Comparison of ENCODE assay signal across 3 worm cellular contexts in genomic region chrIII:5227831-5228467, ce11.
TF ChIP-seq lines count a peak whose summit lies in the region.

Gene C34E10.12 (minus strand): TSS chrIII:5227881.
Gene C34E10.10 (minus strand): TSS chrIII:5227884.
Gene atp-2 (plus strand): TSS chrIII:5228417.

TF ChIP-seq in whole organism, L1 larva, 84 proteins besides CTCF, POLR2A, EP300 and RAD21 (continued from another document and continues in another):
- peak; percentile 73 for TF ChIP-seq jun-1 (tag; optimal IDR thresholded peaks at IDR 0.05; lab: Kevin White, UChicago)
- peak; percentile 52; the same call in 1 of the 2 replicates for TF ChIP-seq grh-1 (GFP tag; IDR thresholded peaks at IDR 0.05; lab: Robert Waterston, UW)
- TF ChIP-seq snu-23 (GFP tag; optimal IDR thresholded peaks at IDR 0.05; lab: Kevin White, UChicago) = peak; percentile 95
- no peak for TF ChIP-seq elt-2 (tag; optimal IDR thresholded peaks at IDR 0.05; lab: Kevin White, UChicago)
- TF ChIP-seq nhr-71 (tag; optimal IDR thresholded peaks at IDR 0.05; lab: Kevin White, UChicago) = peak; percentile 93
- peak; percentile 40 for TF ChIP-seq zip-4 (GFP tag; optimal IDR thresholded peaks at IDR 0.05; lab: Kevin White, UChicago)
- peak; percentile 90 to 94 for TF ChIP-seq lsy-2 (tag; optimal IDR thresholded peaks at IDR 0.05; lab: Kevin White, UChicago)
- no peak for TF ChIP-seq nhr-28 (tag; optimal IDR thresholded peaks at IDR 0.05; lab: Kevin White, UChicago)
- peak; percentile 80 for TF ChIP-seq lir-3 (tag; optimal IDR thresholded peaks at IDR 0.05; lab: Kevin White, UChicago; ENCODE audit: poor library complexity)
- TF ChIP-seq C16A3.4 (tag; optimal IDR thresholded peaks at IDR 0.05; lab: Kevin White, UChicago) = peak; percentile 97
- TF ChIP-seq mep-1 (tag; optimal IDR thresholded peaks at IDR 0.05; lab: Kevin White, UChicago) = peak; percentile 83
- no peak for TF ChIP-seq zag-1 (tag; optimal IDR thresholded peaks at IDR 0.05; lab: Kevin White, UChicago)
- peak; percentile 46 for TF ChIP-seq snpc-4 (tag; optimal IDR thresholded peaks at IDR 0.05; lab: Kevin White, UChicago)
- peak; percentile 72 for TF ChIP-seq dsc-1 (tag; optimal IDR thresholded peaks at IDR 0.05; lab: Kevin White, UChicago)
- TF ChIP-seq sptf-1 (tag; optimal IDR thresholded peaks at IDR 0.05; lab: Kevin White, UChicago) = no peak
- TF ChIP-seq vab-15 (tag; optimal IDR thresholded peaks at IDR 0.05; lab: Kevin White, UChicago) = no peak
- no peak for TF ChIP-seq unc-62 (GFP tag; optimal IDR thresholded peaks at IDR 0.05; lab: Kevin White, UChicago)
- no peak for TF ChIP-seq nhr-84 (tag; optimal IDR thresholded peaks at IDR 0.05; lab: Kevin White, UChicago)
- TF ChIP-seq lin-15B (tag; optimal IDR thresholded peaks at IDR 0.05; lab: Kevin White, UChicago) = peak; percentile 88
- peak; percentile 85 for TF ChIP-seq fkh-8 (tag; optimal IDR thresholded peaks at IDR 0.05; lab: Kevin White, UChicago)
- TF ChIP-seq nhr-90 (tag; optimal IDR thresholded peaks at IDR 0.05; lab: Kevin White, UChicago; ENCODE audit: poor library complexity) = peak; percentile 85
- peak; percentile 67 for TF ChIP-seq nhr-237 (tag; optimal IDR thresholded peaks at IDR 0.05; lab: Kevin White, UChicago)
- TF ChIP-seq unc-86 (tag; optimal IDR thresholded peaks at IDR 0.05; lab: Kevin White, UChicago) = peak; percentile 84
- TF ChIP-seq ceh-82 (tag; optimal IDR thresholded peaks at IDR 0.05; lab: Kevin White, UChicago) = peak; percentile 70 to 95 (median 73)
- TF ChIP-seq nhr-77 (tag; optimal IDR thresholded peaks at IDR 0.05; lab: Kevin White, UChicago) = peak; percentile 82
- TF ChIP-seq ceh-88 (GFP tag; IDR thresholded peaks at IDR 0.05; lab: Robert Waterston, UW) = peak; percentile 48
- TF ChIP-seq C04F5.9 (tag; optimal IDR thresholded peaks at IDR 0.05; lab: Kevin White, UChicago) = peak; percentile 61
- no peak for TF ChIP-seq unc-98 (GFP tag; IDR thresholded peaks at IDR 0.05; lab: Robert Waterston, UW)
- TF ChIP-seq nhr-76 (tag; optimal IDR thresholded peaks at IDR 0.05; lab: Kevin White, UChicago) = no peak
- no peak for TF ChIP-seq egl-27 (tag; optimal IDR thresholded peaks at IDR 0.05; lab: Kevin White, UChicago)
- TF ChIP-seq aha-1 (tag; optimal IDR thresholded peaks at IDR 0.05; lab: Kevin White, UChicago) = peak; percentile 59
- peak; percentile 38; the same call in 1 of the 2 replicates for TF ChIP-seq mab-9 (GFP tag; IDR thresholded peaks at IDR 0.05; lab: Robert Waterston, UW)
- peak; percentile 63 for TF ChIP-seq pax-3 (tag; optimal IDR thresholded peaks at IDR 0.05; lab: Kevin White, UChicago)
- TF ChIP-seq ces-1 (GFP tag; optimal IDR thresholded peaks at IDR 0.05; lab: Kevin White, UChicago) = no peak
- peak; percentile 81 for TF ChIP-seq hpl-2 (GFP tag; optimal IDR thresholded peaks at IDR 0.05; lab: Kevin White, UChicago)
- peak; percentile 89 for TF ChIP-seq nhr-47 (tag; optimal IDR thresholded peaks at IDR 0.05; lab: Kevin White, UChicago)
- TF ChIP-seq aly-2 (tag; optimal IDR thresholded peaks at IDR 0.05; lab: Kevin White, UChicago) = peak; percentile 70
- TF ChIP-seq unc-130 (tag; optimal IDR thresholded peaks at IDR 0.05; lab: Kevin White, UChicago) = peak; percentile 87
- peak; percentile 65 for TF ChIP-seq fos-1 (tag; optimal IDR thresholded peaks at IDR 0.05; lab: Kevin White, UChicago)
- peak; percentile 99 for TF ChIP-seq C34B4.2 (tag; optimal IDR thresholded peaks at IDR 0.05; lab: Kevin White, UChicago)
- no peak for TF ChIP-seq unc-30 (tag; optimal IDR thresholded peaks at IDR 0.05; lab: Kevin White, UChicago)
- TF ChIP-seq mdl-1 (tag; optimal IDR thresholded peaks at IDR 0.05; lab: Kevin White, UChicago) = peak in 1 of 2 experiments; percentile 66
- TF ChIP-seq dpl-1 (GFP tag; optimal IDR thresholded peaks at IDR 0.05; lab: Kevin White, UChicago) = peak; percentile 79 to 85 (median 82)
- no peak for TF ChIP-seq nhr-12 (tag; optimal IDR thresholded peaks at IDR 0.05; lab: Kevin White, UChicago)

TF ChIP-seq in whole organism, L3 larva, 47 proteins besides CTCF, POLR2A, EP300 and RAD21 (continued from another document):
- TF ChIP-seq egl-5 (tag; optimal IDR thresholded peaks at IDR 0.05; lab: Kevin White, UChicago) (peak; percentile 88), nhr-11 (tag; optimal IDR thresholded peaks at IDR 0.05; lab: Kevin White, UChicago) (peak; percentile 30), elt-2 (tag; optimal IDR thresholded peaks at IDR 0.05; lab: Kevin White, UChicago) (peak; percentile 62), skn-1 (tag; optimal IDR thresholded peaks at IDR 0.05; lab: Kevin White, UChicago) (peak; percentile 57), nhr-43 (tag; optimal IDR thresholded peaks at IDR 0.05; lab: Kevin White, UChicago; ENCODE audit: poor library complexity, severe bottlenecking) (peak; percentile 80), ztf-4 (tag; optimal IDR thresholded peaks at IDR 0.05; lab: Kevin White, UChicago) (peak; percentile 25), daf-12 (tag; optimal IDR thresholded peaks at IDR 0.05; lab: Kevin White, UChicago) (no peak), fos-1 (tag; optimal IDR thresholded peaks at IDR 0.05; lab: Kevin White, UChicago) (no peak), nhr-28 (tag; optimal IDR thresholded peaks at IDR 0.05; lab: Kevin White, UChicago) (no peak), tbx-2 (tag; optimal IDR thresholded peaks at IDR 0.05; lab: Kevin White, UChicago) (peak; percentile 29), fkh-10 (GFP tag; optimal IDR thresholded peaks at IDR 0.05; lab: Kevin White, UChicago) (peak; percentile 33), nhr-23 (tag; optimal IDR thresholded peaks at IDR 0.05; lab: Kevin White, UChicago) (peak; percentile 92), ceh-9 (tag; optimal IDR thresholded peaks at IDR 0.05; lab: Kevin White, UChicago) (no peak), lin-15B (tag; optimal IDR thresholded peaks at IDR 0.05; lab: Kevin White, UChicago) (peak; percentile 95), ztf-11 (tag; optimal IDR thresholded peaks at IDR 0.05; lab: Kevin White, UChicago) (no peak), nhr-25 (tag; optimal IDR thresholded peaks at IDR 0.05; lab: Kevin White, UChicago) (peak; percentile 78), ZK546.5 (tag; optimal IDR thresholded peaks at IDR 0.05; lab: Kevin White, UChicago) (no peak), R02D3.7 (tag; optimal IDR thresholded peaks at IDR 0.05; lab: Kevin White, UChicago) (peak; percentile 50), snpc-4 (tag; optimal IDR thresholded peaks at IDR 0.05; lab: Kevin White, UChicago) (peak; percentile 40), fkh-2 (tag; optimal IDR thresholded peaks at IDR 0.05; lab: Kevin White, UChicago) (no peak), hmg-11 (tag; optimal IDR thresholded peaks at IDR 0.05; lab: Kevin White, UChicago) (peak; percentile 91), nhr-67 (tag; optimal IDR thresholded peaks at IDR 0.05; lab: Kevin White, UChicago) (no peak), elt-3 (tag; optimal IDR thresholded peaks at IDR 0.05; lab: Kevin White, UChicago) (no peak), nhr-237 (tag; optimal IDR thresholded peaks at IDR 0.05; lab: Kevin White, UChicago) (no peak), nhr-12 (tag; optimal IDR thresholded peaks at IDR 0.05; lab: Kevin White, UChicago) (no peak), elt-1 (tag; optimal IDR thresholded peaks at IDR 0.05; lab: Kevin White, UChicago) (no peak), unc-62 (GFP tag; optimal IDR thresholded peaks at IDR 0.05; lab: Kevin White, UChicago) (no peak)

TF ChIP-seq in whole organism, young adult, 124 proteins besides CTCF, POLR2A, EP300 and RAD21 (continued from another document and continues in another):
- TF ChIP-seq zim-3 (tag; optimal IDR thresholded peaks at IDR 0.05; lab: Kevin White, UChicago) (no peak), let-607 (tag; optimal IDR thresholded peaks at IDR 0.05; lab: Kevin White, UChicago) (no peak), sptf-2 (GFP tag; optimal IDR thresholded peaks at IDR 0.05; lab: Kevin White, UChicago) (no peak), athp-1 (tag; optimal IDR thresholded peaks at IDR 0.05; lab: Kevin White, UChicago) (no peak), T26A5.8 (tag; optimal IDR thresholded peaks at IDR 0.05; lab: Kevin White, UChicago) (no peak), nhr-120 (GFP tag; IDR thresholded peaks at IDR 0.05; lab: Robert Waterston, UW) (no peak), sea-2 (GFP tag; IDR thresholded peaks at IDR 0.05; lab: Robert Waterston, UW) (no peak), ets-4 (GFP tag; optimal IDR thresholded peaks at IDR 0.05; lab: Kevin White, UChicago) (no peak), dox-1 (GFP tag; IDR thresholded peaks at IDR 0.05; lab: Robert Waterston, UW) (peak; percentile 56), hsf-1 (GFP tag; IDR thresholded peaks at IDR 0.05; lab: Robert Waterston, UW) (no peak), hlh-12 (tag; optimal IDR thresholded peaks at IDR 0.05; lab: Kevin White, UChicago) (no peak), hlh-26 (GFP tag; conservative IDR thresholded peaks at IDR 0.05; lab: Robert Waterston, UW) (no peak), snpc-1.3 (tag; optimal IDR thresholded peaks at IDR 0.05; lab: Kevin White, UChicago; ENCODE audit: insufficient read depth) (peak; percentile 62), egl-18 (GFP tag; IDR thresholded peaks at IDR 0.05; lab: Robert Waterston, UW) (no peak), nfya-1 (tag; optimal IDR thresholded peaks at IDR 0.05; lab: Kevin White, UChicago; ENCODE audit: borderline replicate concordance, insufficient read depth) (no peak), mes-4 (tag; optimal IDR thresholded peaks at IDR 0.05; lab: Kevin White, UChicago) (no peak), mxl-1 (tag; optimal IDR thresholded peaks at IDR 0.05; lab: Kevin White, UChicago) (no peak), ztf-26 (tag; optimal IDR thresholded peaks at IDR 0.05; lab: Kevin White, UChicago) (peak; percentile 19), ceh-40 (GFP tag; IDR thresholded peaks at IDR 0.05; lab: Robert Waterston, UW) (no peak), tbx-9 (tag; optimal IDR thresholded peaks at IDR 0.05; lab: Kevin White, UChicago; ENCODE audit: borderline replicate concordance) (no peak), F55B11.4 (tag; optimal IDR thresholded peaks at IDR 0.05; lab: Kevin White, UChicago; ENCODE audit: borderline replicate concordance, insufficient read depth) (no peak), madf-6 (GFP tag; IDR thresholded peaks at IDR 0.05; lab: Robert Waterston, UW) (peak; percentile 72), Y95B8A.8 (GFP tag; IDR thresholded peaks at IDR 0.05; lab: Robert Waterston, UW) (no peak), rpc-1 (optimal IDR thresholded peaks at IDR 0.05; lab: Kevin White, UChicago) (peak; percentile 25), rpc-1 (tag; optimal IDR thresholded peaks at IDR 0.05; lab: Kevin White, UChicago) (no peak), madf-3 (GFP tag; IDR thresholded peaks at IDR 0.05; lab: Robert Waterston, UW) (no peak), aptf-3 (GFP tag; IDR thresholded peaks at IDR 0.05; lab: Robert Waterston, UW) (no peak), repo-1 (tag; optimal IDR thresholded peaks at IDR 0.05; lab: Kevin White, UChicago) (no peak), Y53G8AR.9 (GFP tag; conservative IDR thresholded peaks at IDR 0.05; lab: Robert Waterston, UW) (0 out of 2 replicates have a peak, but pooled peaks have one; percentile 34), T07F8.4 (tag; optimal IDR thresholded peaks at IDR 0.05; lab: Kevin White, UChicago) (no peak), Y56A3A.18 (GFP tag; IDR thresholded peaks at IDR 0.05; lab: Robert Waterston, UW) (no peak), bed-1 (GFP tag; IDR thresholded peaks at IDR 0.05; lab: Robert Waterston, UW) (no peak), F10E7.11 (tag; optimal IDR thresholded peaks at IDR 0.05; lab: Kevin White, UChicago) (no peak), C17E4.6 (GFP tag; IDR thresholded peaks at IDR 0.05; lab: Robert Waterston, UW) (no peak), mel-28 (tag; optimal IDR thresholded peaks at IDR 0.05; lab: Kevin White, UChicago; ENCODE audit: borderline replicate concordance) (no peak), ama-1 (optimal IDR thresholded peaks at IDR 0.05; lab: Kevin White, UChicago) (no peak), ama-1 (GFP tag; optimal IDR thresholded peaks at IDR 0.05; lab: Kevin White, UChicago) (no peak), nhr-179 (tag; optimal IDR thresholded peaks at IDR 0.05; lab: Kevin White, UChicago) (no peak), ztf-28 (GFP tag; IDR thresholded peaks at IDR 0.05; lab: Robert Waterston, UW) (no peak), pha-4 (tag; optimal IDR thresholded peaks at IDR 0.05; lab: Kevin White, UChicago) (peak; percentile 11), chd-7 (tag; optimal IDR thresholded peaks at IDR 0.05; lab: Kevin White, UChicago) (no peak), D2030.7 (GFP tag; IDR thresholded peaks at IDR 0.05; lab: Robert Waterston, UW) (no peak; the same call in 1 of the 2 replicates), nhr-90 (tag; optimal IDR thresholded peaks at IDR 0.05; lab: Kevin White, UChicago) (no peak), F57C9.4 (tag; optimal IDR thresholded peaks at IDR 0.05; lab: Kevin White, UChicago) (no peak), unc-130 (GFP tag; optimal IDR thresholded peaks at IDR 0.05; lab: Kevin White, UChicago) (peak; percentile 23), lsl-1 (GFP tag; optimal IDR thresholded peaks at IDR 0.05; lab: Kevin White, UChicago) (peak; percentile 47), F52B5.7 (tag; optimal IDR thresholded peaks at IDR 0.05; lab: Kevin White, UChicago) (no peak), ztf-25 (GFP tag; IDR thresholded peaks at IDR 0.05; lab: Robert Waterston, UW) (no peak), nhr-27 (tag; optimal IDR thresholded peaks at IDR 0.05; lab: Kevin White, UChicago) (no peak), xnd-1 (tag; optimal IDR thresholded peaks at IDR 0.05; lab: Kevin White, UChicago) (no peak), rec-8 (tag; optimal IDR thresholded peaks at IDR 0.05; lab: Kevin White, UChicago) (no peak), lsy-27 (tag; optimal IDR thresholded peaks at IDR 0.05; lab: Kevin White, UChicago; ENCODE audit: borderline replicate concordance, insufficient read depth) (no peak), ceh-100 (GFP tag; IDR thresholded peaks at IDR 0.05; lab: Robert Waterston, UW) (peak; percentile 57; the same call in 1 of the 2 replicates), F39B2.1 (GFP tag; IDR thresholded peaks at IDR 0.05; lab: Robert Waterston, UW) (no peak), let-526 (GFP tag; IDR thresholded peaks at IDR 0.05; lab: Robert Waterston, UW) (no peak), dpl-1 (GFP tag; optimal IDR thresholded peaks at IDR 0.05; lab: Kevin White, UChicago) (peak; percentile 58), nfya-2 (GFP tag; IDR thresholded peaks at IDR 0.05; lab: Robert Waterston, UW) (no peak), F57A8.1 (GFP tag; optimal IDR thresholded peaks at IDR 0.05; lab: Kevin White, UChicago) (no peak), efl-1 (GFP tag; optimal IDR thresholded peaks at IDR 0.05; lab: Kevin White, UChicago) (no peak), K11D2.4 (GFP tag; IDR thresholded peaks at IDR 0.05; lab: Robert Waterston, UW) (peak; percentile 20; the same call in 1 of the 2 replicates), ccch-3 (GFP tag; optimal IDR thresholded peaks at IDR 0.05; lab: Kevin White, UChicago) (no peak), ekl-4 (GFP tag; IDR thresholded peaks at IDR 0.05; lab: Robert Waterston, UW) (peak; percentile 59), him-1 (tag; optimal IDR thresholded peaks at IDR 0.05; lab: Kevin White, UChicago) (no peak), B0261.1 (tag; optimal IDR thresholded peaks at IDR 0.05; lab: Kevin White, UChicago) (no peak), ztf-6 (GFP tag; IDR thresholded peaks at IDR 0.05; lab: Robert Waterston, UW) (no peak), dpff-1 (tag; optimal IDR thresholded peaks at IDR 0.05; lab: Kevin White, UChicago) (no peak), ztf-22 (GFP tag; optimal IDR thresholded peaks at IDR 0.05; lab: Kevin White, UChicago) (no peak), lin-54 (GFP tag; optimal IDR thresholded peaks at IDR 0.05; lab: Kevin White, UChicago) (peak; percentile 71), hmg-1.2 (GFP tag; IDR thresholded peaks at IDR 0.05; lab: Robert Waterston, UW) (peak; percentile 47; the same call in 1 of the 2 replicates), akir-1 (GFP tag; optimal IDR thresholded peaks at IDR 0.05; lab: Kevin White, UChicago) (no peak), lin-40 (tag; optimal IDR thresholded peaks at IDR 0.05; lab: Kevin White, UChicago) (peak; percentile 64), zfh-2 (GFP tag; conservative IDR thresholded peaks at IDR 0.05; lab: Robert Waterston, UW) (no peak), ceh-79 (tag; optimal IDR thresholded peaks at IDR 0.05; lab: Kevin White, UChicago) (no peak)
